Fruit fly (Drosophila melanogaster) whole organism, prepupa: ENCODE results near the gene dos.

Source experiments
- CG10631 ChIP-seq: fragments of 200-800 bp; sonication (Bioruptor generic); optimal IDR thresholded peaks from 2 replicates; lab custom pipeline; 2016; ENCODE audit warnings: missing biosample characterization, missing genetic modification characterization
- CG10669 ChIP-seq: fragments of 200-800 bp; sonication (Bioruptor generic); optimal IDR thresholded peaks from 3 replicates; lab custom pipeline; 2018; ENCODE audit warnings: missing biosample characterization, mild to moderate bottlenecking, missing genetic modification characterization, moderate library complexity
- CG15336 ChIP-seq: fragments of 200-800 bp; sonication (Bioruptor generic); IDR thresholded peaks from 2 replicates; pipeline ENCODE4 v1.3.6; 2022; ENCODE audit warnings: missing biosample characterization, missing genetic modification characterization
- CG16779 ChIP-seq: fragments of 200-800 bp; sonication (Bioruptor generic); optimal IDR thresholded peaks from 3 replicates; lab custom pipeline; 2017; ENCODE audit warnings: missing biosample characterization, mild to moderate bottlenecking, missing genetic modification characterization
- CG32006 ChIP-seq: fragments of 200-800 bp; sonication (Bioruptor generic); optimal IDR thresholded peaks from 3 replicates; lab custom pipeline; 2017; ENCODE audit warnings: missing biosample characterization, mild to moderate bottlenecking, missing genetic modification characterization
- CG34406 ChIP-seq: fragments of 200-800 bp; sonication (Bioruptor generic); optimal IDR thresholded peaks from 3 replicates; lab custom pipeline; 2016; ENCODE audit warnings: missing biosample characterization, missing genetic modification characterization
- CG4318 ChIP-seq: fragments of 200-800 bp; sonication (Bioruptor generic); optimal IDR thresholded peaks from 3 replicates; lab custom pipeline; 2017; ENCODE audit warnings: missing biosample characterization, mild to moderate bottlenecking, missing genetic modification characterization
- CG6163 ChIP-seq: fragments of 200-800 bp; sonication (Bioruptor generic); IDR thresholded peaks from 3 replicates; pipeline ENCODE4 v1.3.6; 2022; ENCODE audit warnings: missing biosample characterization, missing genetic modification characterization
- CG6808 ChIP-seq: fragments of 200-800 bp; sonication (Bioruptor generic); optimal IDR thresholded peaks from 3 replicates; lab custom pipeline; 2017; ENCODE audit warnings: missing biosample characterization, missing genetic modification characterization, mild to moderate bottlenecking, moderate library complexity, missing genetic modification reagents
- CG6854 ChIP-seq: fragments of 200-800 bp; sonication (Bioruptor generic); optimal IDR thresholded peaks from 2 replicates; lab custom pipeline; 2017; ENCODE audit warnings: missing biosample characterization, mild to moderate bottlenecking, missing genetic modification characterization
- CG8119 ChIP-seq: fragments of 200-800 bp; sonication (Bioruptor generic); IDR thresholded peaks from 3 replicates; pipeline ENCODE4 v1.3.6; 2022; ENCODE audit warnings: missing biosample characterization, missing genetic modification characterization
- CG8632 ChIP-seq: fragments of 200-800 bp; sonication (Bioruptor generic); optimal IDR thresholded peaks from 3 replicates; lab custom pipeline; 2016; ENCODE audit warnings: missing biosample characterization, missing genetic modification characterization
- CG9139 ChIP-seq: fragments of 200-800 bp; sonication (Bioruptor generic); optimal IDR thresholded peaks from 3 replicates; lab custom pipeline; 2017; ENCODE audit warnings: missing biosample characterization, mild to moderate bottlenecking, missing genetic modification characterization
- Eip78C ChIP-seq: fragments of 200-800 bp; sonication (Bioruptor generic); peaks from one replicate; lab custom pipeline; 2016; ENCODE audit warnings: missing biosample characterization, missing genetic modification characterization
- Ets96B ChIP-seq: fragments of 200-800 bp; optimal IDR thresholded peaks from 2 replicates; lab custom pipeline; 2019; ENCODE audit warnings: missing biosample characterization, mild to moderate bottlenecking, missing genetic modification characterization, moderate library complexity
- Gug ChIP-seq: fragments of 200-800 bp; sonication (Bioruptor generic); IDR thresholded peaks from 2 replicates; pipeline ENCODE4 v1.3.6; 2022; ENCODE audit warnings: missing biosample characterization, missing genetic modification characterization
- Hr39 ChIP-seq: fragments of 200-800 bp; sonication (Bioruptor generic); optimal IDR thresholded peaks from 2 replicates; lab custom pipeline; 2016; ENCODE audit warnings: missing biosample characterization, missing genetic modification characterization
- Hr4 ChIP-seq: fragments of 200-800 bp; sonication (Bioruptor generic); optimal IDR thresholded peaks from 3 replicates; lab custom pipeline; 2016; ENCODE audit warnings: missing biosample characterization, missing genetic modification characterization
- Lpt ChIP-seq: fragments of 200-800 bp; sonication (Bioruptor generic); optimal IDR thresholded peaks from 3 replicates; lab custom pipeline; 2016; ENCODE audit warnings: missing biosample characterization, missing genetic modification characterization
- Sox15 ChIP-seq: fragments of 200-800 bp; sonication (Bioruptor generic); optimal IDR thresholded peaks from 3 replicates; lab custom pipeline; 2016; ENCODE audit warnings: missing biosample characterization, missing genetic modification characterization
- achi ChIP-seq: fragments of 200-800 bp; sonication (Bioruptor generic); optimal IDR thresholded peaks from 3 replicates; lab custom pipeline; 2016; ENCODE audit warnings: missing biosample characterization, missing genetic modification characterization
- acj6 ChIP-seq: fragments of 200-800 bp; sonication (Bioruptor generic); optimal IDR thresholded peaks from 3 replicates; lab custom pipeline; 2016; ENCODE audit warnings: missing biosample characterization, missing genetic modification characterization
- cyc ChIP-seq: fragments of 200-800 bp; sonication (Bioruptor generic); optimal IDR thresholded peaks from 3 replicates; lab custom pipeline; 2016; ENCODE audit warnings: missing biosample characterization, missing genetic modification characterization
- dac ChIP-seq: fragments of 200-800 bp; sonication (Bioruptor generic); optimal IDR thresholded peaks from 2 replicates; lab custom pipeline; 2017; ENCODE audit warnings: missing biosample characterization, mild to moderate bottlenecking, missing genetic modification characterization
- dsx ChIP-seq: fragments of 200-800 bp; optimal IDR thresholded peaks from 3 replicates; lab custom pipeline; 2019; ENCODE audit warnings: missing biosample characterization, mild to moderate bottlenecking, missing genetic modification characterization, moderate library complexity; ENCODE audit not compliant: poor library complexity, severe bottlenecking
- eg ChIP-seq: fragments of 200-800 bp; sonication (Bioruptor generic); IDR thresholded peaks from 3 replicates; pipeline ENCODE4 v1.3.6; 2022; ENCODE audit warnings: missing biosample characterization, missing genetic modification characterization
- esn ChIP-seq: fragments of 200-800 bp; sonication (Bioruptor generic); optimal IDR thresholded peaks from 2 replicates; lab custom pipeline; 2016; ENCODE audit warnings: missing biosample characterization, mild to moderate bottlenecking, missing genetic modification characterization, moderate library complexity
- fkh ChIP-seq: fragments of 200-800 bp; sonication (Bioruptor generic); optimal IDR thresholded peaks from 3 replicates; lab custom pipeline; 2017; ENCODE audit warnings: missing biosample characterization, mild to moderate bottlenecking, missing genetic modification characterization, moderate library complexity
- lz ChIP-seq: fragments of 200-800 bp; sonication (Bioruptor generic); optimal IDR thresholded peaks from 3 replicates; lab custom pipeline; 2016; ENCODE audit warnings: missing biosample characterization, missing genetic modification characterization
- spab ChIP-seq: fragments of 200-800 bp; sonication (Bioruptor generic); optimal IDR thresholded peaks from 2 replicates; lab custom pipeline; 2017; ENCODE audit warnings: missing biosample characterization, mild to moderate bottlenecking, missing genetic modification characterization, missing genetic modification reagents
- ss ChIP-seq, 2 experiments: fragments of 200-800 bp; sonication (Bioruptor generic); optimal IDR thresholded peaks; 2 replicates in 1 of 2; 3 replicates in 1 of 2; lab custom pipeline; 2017 to 2018; ENCODE audit warnings: mild to moderate bottlenecking in 2 of 2, missing biosample characterization in 2 of 2, missing genetic modification characterization in 2 of 2, moderate library complexity in 1 of 2
- svp ChIP-seq: fragments of 200-800 bp; sonication (Bioruptor generic); peaks from one replicate; lab custom pipeline; 2016; ENCODE audit warnings: missing biosample characterization, missing genetic modification characterization
- topi ChIP-seq: fragments of 200-800 bp; sonication (Bioruptor generic); optimal IDR thresholded peaks from 3 replicates; lab custom pipeline; 2016; ENCODE audit warnings: missing biosample characterization, missing genetic modification characterization
- vri ChIP-seq: fragments of 200-800 bp; sonication (Bioruptor generic); optimal IDR thresholded peaks from 3 replicates; lab custom pipeline; 2016; ENCODE audit warnings: missing biosample characterization, mild to moderate bottlenecking, missing genetic modification characterization

The dos gene

dm6 chr3L:2589911-2590763 is 923 bp downstream of the dos start (continued):
- TF ChIP-seq CG4318 (GFP tag; lab: Kevin White, UChicago) (peak; percentile 25), CG8119 (GFP tag; lab: Robert Waterston, UW) (peak; percentile 72; the same call in 2 of the 3 replicates), Ets96B (no peak), acj6 (GFP tag; lab: Kevin White, UChicago) (peak; percentile 51), cyc (GFP tag; lab: Kevin White, UChicago) (peak; percentile 18), dac (no peak), CG34406 (GFP tag; lab: Kevin White, UChicago) (peak; percentile 24), CG6854 (GFP tag; lab: Kevin White, UChicago) (peak; percentile 22), CG8632 (GFP tag; lab: Kevin White, UChicago) (peak; percentile 21)

- TF ChIP-seq CG15336 (GFP tag; lab: Robert Waterston, UW) (0 out of 2 replicates have a peak, but pooled peaks have one; percentile 7), topi (no peak), eg (0 out of 3 replicates have a peak, but pooled peaks have one; percentile 8), CG6163 (GFP tag; lab: Robert Waterston, UW) (0 out of 3 replicates have a peak, but pooled peaks have one; percentile 5), Eip78C (GFP tag; lab: Kevin White, UChicago) (peak; percentile 75), Sox15 (GFP tag; lab: Kevin White, UChicago) (no peak), dac (peak; percentile 13), CG6808 (no peak), CG32006 (peak; percentile 28)
Measured at dm6 chr3L:2590764-2591309, 1.6 kb downstream of the dos start.

dm6 chr3L:2595481-2595880 is 6.3 kb downstream of the dos start, which contains the start of gene CG16984:
CG16984 (plus strand) TSS chr3L:2595781.
- TF ChIP-seq CG10669 (GFP tag; lab: Kevin White, UChicago) (no peak), Hr39 (GFP tag; lab: Kevin White, UChicago) (no peak), svp (GFP tag; lab: Kevin White, UChicago) (no peak), dsx (GFP tag; lab: Kevin White, UChicago) (no peak), CG34406 (GFP tag; lab: Kevin White, UChicago) (no peak), esn (GFP tag; lab: Kevin White, UChicago) (no peak), lz (no peak), Hr4 (GFP tag; lab: Kevin White, UChicago) (no peak), CG10631 (GFP tag; lab: Kevin White, UChicago) (no peak), Gug (GFP tag; lab: Robert Waterston, UW) (no peak), eg (no peak)
- TF ChIP-seq, all 60 proteins: peak for 0

dm6 chr3L:2599214-2599730 is 10.1 kb downstream of the dos start, which contains the start of the genes CG16985 and CG12182:
CG16985 (plus strand) TSS chr3L:2599297.
CG12182 (minus strand) TSS chr3L:2599579.
- TF ChIP-seq esn (GFP tag; lab: Kevin White, UChicago) = peak; percentile 4
- TF ChIP-seq CG6163 (GFP tag; lab: Robert Waterston, UW) = 0 out of 3 replicates have a peak, but pooled peaks have one; percentile 26
- no peak for TF ChIP-seq CG9139 (GFP tag; lab: Kevin White, UChicago)
- no peak for TF ChIP-seq CG10669 (GFP tag; lab: Kevin White, UChicago)
- no peak for TF ChIP-seq CG8119 (GFP tag; lab: Robert Waterston, UW)
- peak; percentile 13 for TF ChIP-seq fkh (GFP tag; lab: Kevin White, UChicago)
- TF ChIP-seq achi (GFP tag; lab: Kevin White, UChicago) = peak; percentile 51
- peak; percentile 33 for TF ChIP-seq CG16779
- no peak for TF ChIP-seq ss (GFP tag; optimal IDR thresholded peaks at IDR 0.05; lab: Kevin White, UChicago)
- no peak for TF ChIP-seq spab
- no peak for TF ChIP-seq Lpt
- TF ChIP-seq vri = peak; percentile 98
- no peak for TF ChIP-seq acj6 (GFP tag; lab: Kevin White, UChicago)
- peak; percentile 13 for TF ChIP-seq Hr39 (GFP tag; lab: Kevin White, UChicago)
